Fruit fly (Drosophila melanogaster) whole organism, wandering third instar larva: ENCODE measurements around the gene CG33096.

Experiments used
- Abd-B ChIP-seq: fragments of >200 bp; optimal IDR thresholded peaks from 2 replicates; lab custom pipeline; 2017; ENCODE audit warnings: missing biosample characterization, missing genetic modification characterization
- CG32264 ChIP-seq: fragments of 200-800 bp; sonication (Bioruptor generic); optimal IDR thresholded peaks from 2 replicates; lab custom pipeline; 2016; ENCODE audit warnings: missing biosample characterization, missing genetic modification characterization
- CG9705 ChIP-seq: fragments of 200-800 bp; sonication (Bioruptor generic); optimal IDR thresholded peaks from 2 replicates; lab custom pipeline; 2018; ENCODE audit warnings: missing biosample characterization, mild to moderate bottlenecking, missing genetic modification characterization
- CrebA ChIP-seq: fragments of 200-800 bp; sonication (Bioruptor generic); optimal IDR thresholded peaks from 2 replicates; lab custom pipeline; 2016; ENCODE audit warnings: missing biosample characterization, mild to moderate bottlenecking, missing genetic modification characterization, borderline replicate concordance
- Dfd ChIP-seq: fragments of >200 bp; optimal IDR thresholded peaks from 2 replicates; lab custom pipeline; 2017; ENCODE audit warnings: missing biosample characterization, missing genetic modification characterization
- Dif ChIP-seq: fragments of 200-275, 200-300 bp; sonication (Bioruptor generic); optimal IDR thresholded peaks from 2 replicates; lab custom pipeline; 2018; ENCODE audit warnings: missing biosample characterization, missing genetic modification characterization; ENCODE audit not compliant: partially characterized antibody
- GATAd ChIP-seq: sonication (Bioruptor generic); optimal IDR thresholded peaks from 2 replicates; lab custom pipeline; 2016; ENCODE audit warnings: missing biosample characterization, missing genetic modification characterization
- HLH106 ChIP-seq: fragments of 200-800 bp; optimal IDR thresholded peaks from 3 replicates; lab custom pipeline; 2019; ENCODE audit warnings: missing biosample characterization, mild to moderate bottlenecking, missing genetic modification characterization, moderate library complexity
- Hnf4 ChIP-seq: fragments of 200-800 bp; sonication (Bioruptor generic); optimal IDR thresholded peaks from 2 replicates; lab custom pipeline; 2016; ENCODE audit warnings: missing biosample characterization, mild to moderate bottlenecking, missing genetic modification characterization
- Hr78 ChIP-seq: fragments of >200 bp; optimal IDR thresholded peaks from 2 replicates; lab custom pipeline; 2017; ENCODE audit warnings: missing biosample characterization, missing genetic modification characterization
- Hr83 ChIP-seq: fragments of 200-300 bp; sonication (Bioruptor generic); optimal IDR thresholded peaks from 2 replicates; lab custom pipeline; 2016; ENCODE audit warnings: missing biosample characterization, mild to moderate bottlenecking, missing genetic modification characterization, moderate library complexity; ENCODE audit not compliant: poor library complexity, severe bottlenecking
- Jra ChIP-seq: sonication (Bioruptor generic); optimal IDR thresholded peaks from 2 replicates; lab custom pipeline; 2016; ENCODE audit warnings: missing biosample characterization, missing genetic modification characterization
- Mio ChIP-seq: sonication (Bioruptor generic); optimal IDR thresholded peaks from 2 replicates; lab custom pipeline; 2016; ENCODE audit warnings: missing biosample characterization, missing genetic modification characterization
- Myc ChIP-seq: fragments of >200 bp; optimal IDR thresholded peaks from 2 replicates; lab custom pipeline; 2017
- N ChIP-seq: fragments of >200 bp; optimal IDR thresholded peaks from 2 replicates; lab custom pipeline; 2018; ENCODE audit warnings: missing biosample characterization, missing external identifiers, missing genetic modification characterization
- Rel ChIP-seq, 2 experiments: fragments of 200-800 bp; sonication (Bioruptor generic) in 1 of 2; optimal IDR thresholded peaks; 2 replicates in 1 of 2; 3 replicates in 1 of 2; lab custom pipeline; 2016 to 2019; ENCODE audit warnings: mild to moderate bottlenecking in 2 of 2, missing biosample characterization in 2 of 2, missing genetic modification characterization in 2 of 2, moderate library complexity in 1 of 2
- Sp1 ChIP-seq: fragments of 200-800 bp; sonication (Bioruptor generic); optimal IDR thresholded peaks from 3 replicates; lab custom pipeline; 2019; ENCODE audit warnings: missing biosample characterization, mild to moderate bottlenecking, missing genetic modification characterization, moderate library complexity
- Vsx2 ChIP-seq: fragments of 200-300, 225-300 bp; sonication (Bioruptor generic); optimal IDR thresholded peaks from 2 replicates; lab custom pipeline; 2018; ENCODE audit warnings: missing biosample characterization, missing genetic modification characterization; ENCODE audit not compliant: partially characterized antibody
- br ChIP-seq: fragments of 200-800 bp; sonication (Bioruptor generic); optimal IDR thresholded peaks from 2 replicates; lab custom pipeline; 2016; ENCODE audit warnings: missing biosample characterization, missing genetic modification characterization
- dl ChIP-seq, 2 experiments: fragments of 175-275, 200-275 bp in 1 of 2; fragments of 200-275 bp in 1 of 2; sonication (Bioruptor generic); optimal IDR thresholded peaks; lab custom pipeline; 2018; ENCODE audit warnings: mild to moderate bottlenecking in 2 of 2, missing biosample characterization in 2 of 2, missing genetic modification characterization in 2 of 2, moderate library complexity in 2 of 2; ENCODE audit not compliant: partially characterized antibody in 2 of 2, insufficient read depth in 1 of 2
- dmrt93B ChIP-seq: fragments of 200-800 bp; sonication (Bioruptor generic); optimal IDR thresholded peaks from 2 replicates; lab custom pipeline; 2018; ENCODE audit warnings: missing biosample characterization, mild to moderate bottlenecking, missing genetic modification characterization
- dsf ChIP-seq: sonication (Bioruptor generic); optimal IDR thresholded peaks from 2 replicates; lab custom pipeline; 2016; ENCODE audit warnings: missing biosample characterization, missing genetic modification characterization, borderline replicate concordance
- ey ChIP-seq: fragments of 200-800 bp; sonication (Bioruptor generic); optimal IDR thresholded peaks from 2 replicates; lab custom pipeline; 2016; ENCODE audit warnings: missing biosample characterization, missing genetic modification characterization
- foxo ChIP-seq, 2 experiments: fragments of 200-800 bp; sonication (Bioruptor generic); optimal IDR thresholded peaks; 2 replicates in 1 of 2; 3 replicates in 1 of 2; lab custom pipeline; 2016 to 2017; ENCODE audit warnings: missing biosample characterization in 2 of 2, missing genetic modification characterization in 2 of 2
- fru ChIP-seq: fragments of 200-800 bp; sonication (Bioruptor generic); optimal IDR thresholded peaks from 3 replicates; lab custom pipeline; 2016; ENCODE audit warnings: missing biosample characterization, mild to moderate bottlenecking, missing genetic modification characterization
- h ChIP-seq: fragments of 200-800 bp; sonication (Bioruptor generic); optimal IDR thresholded peaks from 3 replicates; lab custom pipeline; 2016; ENCODE audit warnings: missing biosample characterization, mild to moderate bottlenecking, missing genetic modification characterization
- jim ChIP-seq: fragments of 175-275, 200-325 bp; sonication (Bioruptor generic); optimal IDR thresholded peaks from 2 replicates; lab custom pipeline; 2016; ENCODE audit warnings: missing biosample characterization, mild to moderate bottlenecking, missing genetic modification characterization
- lola ChIP-seq: fragments of >200 bp; optimal IDR thresholded peaks from 2 replicates; lab custom pipeline; 2017; ENCODE audit warnings: missing biosample characterization, missing genetic modification characterization
- pan ChIP-seq: fragments of >200 bp; optimal IDR thresholded peaks from 2 replicates; lab custom pipeline; 2017
- psq ChIP-seq: fragments of 200-800 bp; sonication (Bioruptor generic); optimal IDR thresholded peaks from 3 replicates; lab custom pipeline; 2017; ENCODE audit warnings: missing biosample characterization, mild to moderate bottlenecking, missing genetic modification characterization, moderate library complexity
- rgr ChIP-seq: fragments of 200-800 bp; sonication (Bioruptor generic); optimal IDR thresholded peaks from 3 replicates; lab custom pipeline; 2016; ENCODE audit warnings: missing biosample characterization, mild to moderate bottlenecking, missing genetic modification characterization
- sage ChIP-seq: fragments of 200-800 bp; sonication (Bioruptor generic); optimal IDR thresholded peaks from 2 replicates; lab custom pipeline; 2016; ENCODE audit warnings: missing biosample characterization, mild to moderate bottlenecking, missing genetic modification characterization
- sv ChIP-seq: fragments of 200-800 bp; sonication (Bioruptor generic); optimal IDR thresholded peaks from 3 replicates; lab custom pipeline; 2016; ENCODE audit warnings: missing biosample characterization, missing genetic modification characterization
- tai ChIP-seq: sonication (Bioruptor generic); optimal IDR thresholded peaks from 2 replicates; lab custom pipeline; 2016; ENCODE audit warnings: missing biosample characterization, missing genetic modification characterization
- usp ChIP-seq: fragments of >200 bp; optimal IDR thresholded peaks from 2 replicates; lab custom pipeline; 2017; ENCODE audit warnings: missing biosample characterization, missing genetic modification characterization
- woc ChIP-seq: sonication (Bioruptor generic); optimal IDR thresholded peaks from 2 replicates; lab custom pipeline; 2016; ENCODE audit warnings: missing biosample characterization, mild to moderate bottlenecking, missing genetic modification characterization

CG33096 gene

DNA sequence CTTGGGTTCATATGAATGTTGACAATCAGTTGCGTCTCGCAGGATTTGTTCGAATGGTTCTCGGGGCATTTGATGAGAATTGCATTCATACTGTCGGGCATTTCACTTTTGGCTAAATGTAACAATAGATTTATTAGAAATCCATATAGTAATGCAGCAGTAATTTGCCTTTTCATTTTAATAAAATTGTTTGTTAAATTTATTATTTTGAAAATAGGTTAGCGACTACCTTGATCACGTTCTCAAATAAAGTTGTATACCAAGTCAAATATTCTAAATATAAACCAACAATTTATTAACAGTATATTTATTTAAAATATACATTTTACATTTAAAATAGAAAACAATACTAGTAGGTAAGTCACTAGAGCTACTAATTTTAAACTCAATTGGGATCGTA is 11.5 kb downstream of the CG33096 start, which contains the start of gene CG34027:
Gene CG34027 (minus strand): TSS at position 101 of the 400 bp plus-strand sequence.
- TF ChIP-seq usp (GFP tag; lab: Kevin White, UChicago) = no peak
- no peak for TF ChIP-seq dl (GFP tag; optimal IDR thresholded peaks at IDR 0.05; lab: Kevin White, UChicago; ENCODE audit: insufficient read depth in 1 of 2, partially characterized antibody in 2 of 2)
- no peak for TF ChIP-seq Vsx2 (GFP tag; lab: Kevin White, UChicago)
- no peak for TF ChIP-seq CG32264 (GFP tag; lab: Kevin White, UChicago)
- TF ChIP-seq dmrt93B (GFP tag; lab: Kevin White, UChicago) = no peak
- no peak for TF ChIP-seq Hr78 (GFP tag; lab: Kevin White, UChicago)
- TF ChIP-seq jim (GFP tag; lab: Kevin White, UChicago) = no peak
- TF ChIP-seq Abd-B (GFP tag; lab: Kevin White, UChicago) = no peak
- TF ChIP-seq lola (GFP tag; lab: Kevin White, UChicago) = no peak
- no peak for TF ChIP-seq Dfd (GFP tag; lab: Kevin White, UChicago)
- no peak for TF ChIP-seq h
- TF ChIP-seq sage = no peak
- TF ChIP-seq Dif = no peak

DNA sequence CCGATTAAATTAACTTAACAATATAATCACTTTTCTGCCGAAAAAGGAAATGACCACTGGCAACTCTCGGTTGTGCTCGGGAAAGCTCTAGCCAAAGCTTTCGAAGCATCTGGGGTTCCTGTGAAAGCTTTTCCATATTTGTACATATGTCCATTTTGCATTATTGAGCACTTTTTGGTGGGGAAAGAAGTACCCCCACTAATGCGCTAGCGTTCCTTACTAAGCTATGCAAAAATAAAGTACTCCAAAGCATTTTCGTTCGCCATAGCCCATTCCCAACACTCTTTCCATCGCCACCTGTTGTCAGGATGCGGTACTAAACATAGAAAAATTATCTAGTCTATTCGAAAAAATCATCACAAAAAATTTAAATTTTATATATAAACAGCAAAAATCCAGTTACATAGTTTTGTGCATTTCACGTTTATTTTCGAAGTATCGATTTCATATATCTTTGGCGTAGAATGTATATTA is 15.0 kb downstream of the CG33096 start, which contains the start of gene Nepl16:
Gene Nepl16 (minus strand): TSS at position 51 of the 474 bp plus-strand sequence.
- TF ChIP-seq sage (no peak), dl (GFP tag; optimal IDR thresholded peaks at IDR 0.05; lab: Kevin White, UChicago; ENCODE audit: insufficient read depth in 1 of 2, partially characterized antibody in 2 of 2) (no peak), Sp1 (GFP tag; lab: Kevin White, UChicago) (no peak), woc (GFP tag; lab: Kevin White, UChicago) (no peak)

DNA sequence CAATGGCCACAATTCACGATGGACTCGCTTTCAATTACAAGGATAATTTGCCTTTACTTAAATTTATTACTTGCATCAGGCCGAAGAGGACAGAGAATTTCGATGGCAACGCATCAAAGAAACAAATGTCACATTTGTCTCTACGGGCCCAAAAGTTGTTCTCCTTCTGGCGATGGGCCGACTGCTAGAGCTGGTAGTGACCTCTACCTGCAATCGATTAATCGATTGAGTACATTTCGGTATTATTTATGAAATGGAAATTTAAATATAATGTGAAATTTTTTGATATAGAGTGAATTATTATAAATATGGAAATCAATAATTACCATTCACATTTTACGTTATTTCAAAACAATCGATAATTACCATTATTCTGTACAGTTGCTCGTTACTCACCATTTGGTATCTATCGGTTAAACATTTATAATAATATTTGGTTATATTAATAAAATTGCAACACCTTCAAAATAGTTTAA is 25.3 kb downstream of the CG33096 start, which contains the start of the genes CG31510 and TTLL5:
Gene CG31510 (minus strand): TSS at position 185 of the 476 bp plus-strand sequence.
Gene TTLL5 (minus strand): TSS at position 185 of the 476 bp plus-strand sequence.
- TF ChIP-seq dl (GFP tag; optimal IDR thresholded peaks at IDR 0.05; lab: Kevin White, UChicago; ENCODE audit: insufficient read depth in 1 of 2, partially characterized antibody in 2 of 2) = no peak
- no peak for TF ChIP-seq HLH106 (tag; lab: Kevin White, UChicago)
- peak; percentile 25 for TF ChIP-seq Myc (lab: Kevin White, UChicago)
- TF ChIP-seq N (GFP tag; lab: Kevin White, UChicago) = no peak
- no peak for TF ChIP-seq GATAd (GFP tag; lab: Kevin White, UChicago)
- TF ChIP-seq h = no peak
- no peak for TF ChIP-seq fru (GFP tag; lab: Kevin White, UChicago)
- no peak for TF ChIP-seq Mio
- no peak for TF ChIP-seq dsf
- TF ChIP-seq ey (GFP tag; lab: Kevin White, UChicago) = no peak
- TF ChIP-seq Dfd (GFP tag; lab: Kevin White, UChicago) = no peak
- TF ChIP-seq Hnf4 (GFP tag; lab: Kevin White, UChicago) = peak; percentile 31
- no peak for TF ChIP-seq sage
- TF ChIP-seq br (GFP tag; lab: Kevin White, UChicago) = no peak
- no peak for TF ChIP-seq CrebA (GFP tag; lab: Kevin White, UChicago)
- TF ChIP-seq Abd-B (GFP tag; lab: Kevin White, UChicago) = no peak
- no peak for TF ChIP-seq pan
- TF ChIP-seq Hr83 (GFP tag; lab: Kevin White, UChicago) = no peak
- no peak for TF ChIP-seq sv
- no peak for TF ChIP-seq Dif
- TF ChIP-seq CG9705 (GFP tag; lab: Kevin White, UChicago) = no peak
- peak; percentile 30 for TF ChIP-seq lola (GFP tag; lab: Kevin White, UChicago)
- TF ChIP-seq usp (GFP tag; lab: Kevin White, UChicago) = no peak
- no peak for TF ChIP-seq psq (GFP tag; lab: Kevin White, UChicago)
- no peak for TF ChIP-seq foxo (GFP tag; optimal IDR thresholded peaks at IDR 0.05; lab: Kevin White, UChicago)
- TF ChIP-seq Rel (GFP tag; optimal IDR thresholded peaks at IDR 0.05; lab: Kevin White, UChicago) = no peak
- no peak for TF ChIP-seq Rel (tag; optimal IDR thresholded peaks at IDR 0.05; lab: Kevin White, UChicago)
- peak; percentile 5 for TF ChIP-seq tai (GFP tag; lab: Kevin White, UChicago)
- TF ChIP-seq rgr = no peak
- no peak for TF ChIP-seq jim (GFP tag; lab: Kevin White, UChicago)
- peak; percentile 42 for TF ChIP-seq woc (GFP tag; lab: Kevin White, UChicago)
- TF ChIP-seq Sp1 (GFP tag; lab: Kevin White, UChicago) = no peak
- no peak for TF ChIP-seq Jra
- TF ChIP-seq CG32264 (GFP tag; lab: Kevin White, UChicago) = no peak
- TF ChIP-seq Vsx2 (GFP tag; lab: Kevin White, UChicago) = no peak
